Worm (Caenorhabditis elegans) whole organism, L2 larva: ENCODE results near the gene lim-6.
A peak's percentile ranks its signal among the peaks of the same experiment; 100 is the strongest.

Experiments
- C34F6.9 ChIP-seq: fragments of 150-350 bp; optimal IDR thresholded peaks from 2 replicates; lab custom pipeline; 2014; ENCODE audit warnings: missing biosample characterization, missing genetic modification characterization
- F13H6.1 ChIP-seq: sonication (generic microtip); optimal IDR thresholded peaks from 2 replicates; lab custom pipeline; 2016; ENCODE audit warnings: missing genetic modification characterization, missing compliant biosample characterization
- R02D3.7 ChIP-seq: fragments of 150-350 bp; optimal IDR thresholded peaks from 2 replicates; lab custom pipeline; 2014; ENCODE audit warnings: missing biosample characterization, missing genetic modification characterization
- ZK546.5 ChIP-seq: sonication (generic microtip); optimal IDR thresholded peaks from 2 replicates; lab custom pipeline; 2017; ENCODE audit warnings: missing biosample characterization, missing genetic modification characterization
- aly-2 ChIP-seq: fragments of 150-350 bp; optimal IDR thresholded peaks from 2 replicates; lab custom pipeline; 2014; ENCODE audit warnings: missing biosample characterization, missing genetic modification characterization
- ama-1 ChIP-seq: fragments of 150-350 bp; optimal IDR thresholded peaks from 2 replicates; lab custom pipeline; 2018; ENCODE audit warnings: inconsistent platforms
- ceh-82 ChIP-seq: fragments of 150-350 bp; optimal IDR thresholded peaks from 2 replicates; lab custom pipeline; 2014; ENCODE audit warnings: missing biosample characterization, missing genetic modification characterization
- crh-2 ChIP-seq: sonication (generic microtip); optimal IDR thresholded peaks from 2 replicates; lab custom pipeline; 2017; ENCODE audit warnings: missing biosample characterization, missing genetic modification characterization
- dmd-4 ChIP-seq: sonication (generic microtip); optimal IDR thresholded peaks from 2 replicates; lab custom pipeline; 2017; ENCODE audit warnings: missing biosample characterization, missing genetic modification characterization
- elt-1 ChIP-seq: fragments of 150-350 bp; optimal IDR thresholded peaks from 2 replicates; lab custom pipeline; 2014; ENCODE audit warnings: missing biosample characterization, missing genetic modification characterization
- fos-1 ChIP-seq: fragments of 150-350 bp; optimal IDR thresholded peaks from 2 replicates; lab custom pipeline; 2014; ENCODE audit warnings: missing biosample characterization, missing genetic modification characterization
- gmeb-1 ChIP-seq: fragments of 150-350 bp; optimal IDR thresholded peaks from 2 replicates; lab custom pipeline; 2014; ENCODE audit warnings: missing biosample characterization, missing genetic modification characterization
- lin-13 ChIP-seq: fragments of 150-350 bp; optimal IDR thresholded peaks from 2 replicates; lab custom pipeline; 2014; ENCODE audit warnings: missing biosample characterization, missing genetic modification reagents, missing genetic modification characterization
- lin-39 ChIP-seq: fragments of 150-350 bp; optimal IDR thresholded peaks from 2 replicates; lab custom pipeline; 2014; ENCODE audit warnings: missing biosample characterization, missing genetic modification reagents, missing genetic modification characterization
- lsy-2 ChIP-seq, 2 experiments: fragments of 150-350 bp in 1 of 2; sonication (generic microtip) in 1 of 2; optimal IDR thresholded peaks; 2 replicates each; lab custom pipeline; 2014 to 2017; ENCODE audit warnings: missing biosample characterization in 2 of 2, missing genetic modification characterization in 2 of 2
- mab-5 ChIP-seq: fragments of 150-350 bp; optimal IDR thresholded peaks from 2 replicates; lab custom pipeline; 2014; ENCODE audit warnings: missing biosample characterization, missing genetic modification characterization
- mdl-1 ChIP-seq, 2 experiments: fragments of 150-350 bp in 1 of 2; sonication (generic microtip) in 1 of 2; optimal IDR thresholded peaks; 2 replicates each; lab custom pipeline; 2017; ENCODE audit warnings: missing biosample characterization in 2 of 2, missing genetic modification characterization in 2 of 2
- nhr-11 ChIP-seq: fragments of 150-350 bp; optimal IDR thresholded peaks from 2 replicates; lab custom pipeline; 2014; ENCODE audit warnings: missing biosample characterization, missing genetic modification characterization
- nhr-12 ChIP-seq: fragments of 150-350 bp; optimal IDR thresholded peaks from 2 replicates; lab custom pipeline; 2014; ENCODE audit warnings: missing biosample characterization, missing genetic modification characterization
- nhr-129 ChIP-seq: fragments of 150-350 bp; optimal IDR thresholded peaks from 2 replicates; lab custom pipeline; 2014; ENCODE audit warnings: missing biosample characterization, missing genetic modification characterization
- nhr-21 ChIP-seq: fragments of 150-350 bp; optimal IDR thresholded peaks from 2 replicates; lab custom pipeline; 2014; ENCODE audit warnings: missing biosample characterization, missing genetic modification characterization
- nhr-23 ChIP-seq: fragments of 150-350 bp; optimal IDR thresholded peaks from 2 replicates; lab custom pipeline; 2014; ENCODE audit warnings: missing biosample characterization, missing genetic modification reagents, missing genetic modification characterization
- nhr-25 ChIP-seq: fragments of 150-350 bp; sonication (generic microtip); optimal IDR thresholded peaks from 3 replicates; lab custom pipeline; 2014; ENCODE audit warnings: missing biosample characterization, missing genetic modification characterization
- nhr-77 ChIP-seq: fragments of 150-350 bp; optimal IDR thresholded peaks from 2 replicates; lab custom pipeline; 2014; ENCODE audit warnings: missing biosample characterization, missing genetic modification characterization
- sem-4 ChIP-seq: fragments of 150-350 bp; optimal IDR thresholded peaks from 2 replicates; lab custom pipeline; 2014; ENCODE audit warnings: missing biosample characterization, missing genetic modification reagents, missing genetic modification characterization
- sma-9 ChIP-seq, 2 experiments: fragments of 150-350 bp in 1 of 2; sonication (generic microtip) in 1 of 2; optimal IDR thresholded peaks; 2 replicates each; lab custom pipeline; 2014 to 2016; ENCODE audit warnings: missing genetic modification characterization in 2 of 2, mild to moderate bottlenecking in 1 of 2, missing biosample characterization in 1 of 2, missing compliant biosample characterization in 1 of 2, missing genetic modification reagents in 1 of 2, moderate library complexity in 1 of 2
- unc-55 ChIP-seq: fragments of 150-350 bp; sonication (generic microtip); optimal IDR thresholded peaks from 3 replicates; lab custom pipeline; 2014; ENCODE audit warnings: missing biosample characterization, missing genetic modification reagents, missing genetic modification characterization
- zag-1 ChIP-seq: fragments of 150-350 bp; optimal IDR thresholded peaks from 2 replicates; lab custom pipeline; 2014; ENCODE audit warnings: missing biosample characterization, missing genetic modification characterization
- ztf-1 ChIP-seq: fragments of 200-800 bp; sonication (Bioruptor generic); conservative IDR thresholded peaks from 2 replicates; pipeline ENCODE4 v1.3.6; 2022; ENCODE audit warnings: missing genetic modification characterization, missing compliant biosample characterization
- ztf-11 ChIP-seq: sonication (generic microtip); optimal IDR thresholded peaks from 2 replicates; lab custom pipeline; 2017; ENCODE audit warnings: missing biosample characterization, missing genetic modification characterization
- ztf-4 ChIP-seq: fragments of 150-350 bp; optimal IDR thresholded peaks from 2 replicates; lab custom pipeline; 2014; ENCODE audit warnings: missing biosample characterization, missing genetic modification characterization

Gene lim-6

DNA sequence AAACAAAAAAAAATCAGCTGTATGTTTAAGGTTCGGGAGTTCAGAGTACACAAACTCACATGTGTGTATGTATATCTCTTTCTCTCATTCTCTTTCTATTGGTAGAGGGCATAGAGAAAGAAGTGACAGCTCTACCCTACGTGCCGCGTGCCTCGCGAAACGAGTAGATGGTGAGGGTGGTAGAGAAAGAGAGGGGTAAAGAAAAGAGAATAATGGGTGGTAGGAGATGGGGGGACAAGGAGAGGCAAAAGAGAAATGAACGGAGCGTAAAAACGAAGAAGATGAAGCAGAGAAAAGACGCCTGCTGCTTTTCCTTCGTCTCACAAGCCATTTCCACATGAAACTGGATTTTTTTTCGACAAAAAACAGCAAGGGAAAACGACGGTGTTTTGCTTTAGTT, 20.9 kb downstream of the lim-6 start (continued):
- TF ChIP-seq sem-4 (tag; lab: Kevin White, UChicago) (peak; percentile 97), lin-13 (GFP tag; lab: Kevin White, UChicago) (peak; percentile 89)

ce11 chrX:1094332-1094731, 22.1 kb downstream of the lim-6 start:
- TF ChIP-seq ama-1 (lab: Kevin White, UChicago) (no peak), zag-1 (no peak)

- TF ChIP-seq nhr-77 = no peak
- TF ChIP-seq F13H6.1 = no peak
- TF ChIP-seq mdl-1 (tag; optimal IDR thresholded peaks at IDR 0.05; lab: Kevin White, UChicago) = no peak
- peak; percentile 20 for TF ChIP-seq nhr-129 (tag; lab: Kevin White, UChicago)
- no peak for TF ChIP-seq elt-1
- no peak for TF ChIP-seq ztf-1 (GFP tag; lab: Robert Waterston, UW)
- TF ChIP-seq fos-1 (tag; lab: Kevin White, UChicago) = no peak
- peak; percentile 63 for TF ChIP-seq unc-55
- peak in 1 of 2 experiments; percentile 27 for TF ChIP-seq lsy-2 (tag; optimal IDR thresholded peaks at IDR 0.05; lab: Kevin White, UChicago)
- TF ChIP-seq crh-2 (tag; lab: Kevin White, UChicago) = no peak
- TF ChIP-seq lin-39 (tag; lab: Kevin White, UChicago) = no peak
- no peak for TF ChIP-seq nhr-11
- TF ChIP-seq R02D3.7 (tag; lab: Kevin White, UChicago) = no peak
- no peak for TF ChIP-seq nhr-25 (tag; lab: Kevin White, UChicago)
- no peak for TF ChIP-seq gmeb-1 (tag; lab: Kevin White, UChicago)
These were observed 24.6 kb downstream of the lim-6 start, which contains the start of the genes pigx-1 and rme-6 for ce11 chrX:1096808-1097207. TSS of gene pigx-1 (minus strand) at chrX:1097013. TSS of gene rme-6 (plus strand) at chrX:1097152.

ce11 chrX:1103702-1104262, 31.5 kb downstream of the lim-6 start, which contains the start of gene ife-4:
TSS of gene ife-4 (plus strand) at chrX:1104212.
- peak; percentile 70 for TF ChIP-seq C34F6.9 (tag; lab: Kevin White, UChicago)
- peak; percentile 47 for TF ChIP-seq sma-9 (GFP tag; optimal IDR thresholded peaks at IDR 0.05; lab: Kevin White, UChicago)
- no peak for TF ChIP-seq sma-9 (tag; optimal IDR thresholded peaks at IDR 0.05; lab: Kevin White, UChicago)
- peak in 1 of 2 experiments; percentile 51 for TF ChIP-seq lsy-2 (tag; optimal IDR thresholded peaks at IDR 0.05; lab: Kevin White, UChicago)
- TF ChIP-seq nhr-21 = no peak
- peak; percentile 63 for TF ChIP-seq unc-55
- TF ChIP-seq R02D3.7 (tag; lab: Kevin White, UChicago) = no peak
- TF ChIP-seq zag-1 = peak; percentile 22
- TF ChIP-seq nhr-129 (tag; lab: Kevin White, UChicago) = peak; percentile 29
- TF ChIP-seq F13H6.1 = peak; percentile 41
- peak; percentile 6 for TF ChIP-seq fos-1 (tag; lab: Kevin White, UChicago)
- TF ChIP-seq crh-2 (tag; lab: Kevin White, UChicago) = peak; percentile 7
- no peak for TF ChIP-seq nhr-12
- no peak for TF ChIP-seq nhr-11
- no peak for TF ChIP-seq aly-2 (tag; lab: Kevin White, UChicago)
- TF ChIP-seq mab-5 (tag; lab: Kevin White, UChicago) = peak; percentile 50

DNA sequence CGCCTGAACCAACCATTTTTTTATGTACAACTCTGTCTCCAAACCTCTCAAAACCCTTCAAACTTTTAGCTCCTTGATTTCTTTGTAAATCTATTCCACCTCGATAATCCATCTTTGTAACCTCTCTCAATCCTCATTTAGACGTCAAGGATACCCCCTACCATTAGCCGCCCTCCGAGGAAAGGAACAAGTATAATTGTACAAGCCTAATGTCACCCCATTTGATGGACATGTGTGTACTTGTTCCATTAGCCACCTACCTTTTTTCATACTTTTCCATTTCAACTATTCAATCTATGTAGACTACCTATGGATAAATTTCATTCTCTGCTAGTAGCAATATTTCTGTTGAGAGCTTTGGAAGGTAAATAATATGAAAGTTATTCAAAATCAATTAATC, 35.5 kb downstream of the lim-6 start, which contains the start of gene C05D9.4:
Gene C05D9.4, plus strand, starts transcription at position 301 of the 400 bp plus-strand sequence.
- TF ChIP-seq unc-55 (no peak), ama-1 (lab: Kevin White, UChicago) (no peak), sem-4 (tag; lab: Kevin White, UChicago) (no peak), nhr-21 (no peak), dmd-4 (tag; lab: Kevin White, UChicago) (no peak), ztf-1 (GFP tag; lab: Robert Waterston, UW) (no peak), nhr-23 (no peak)
- TF ChIP-seq, all 48 proteins: peak for 0

DNA sequence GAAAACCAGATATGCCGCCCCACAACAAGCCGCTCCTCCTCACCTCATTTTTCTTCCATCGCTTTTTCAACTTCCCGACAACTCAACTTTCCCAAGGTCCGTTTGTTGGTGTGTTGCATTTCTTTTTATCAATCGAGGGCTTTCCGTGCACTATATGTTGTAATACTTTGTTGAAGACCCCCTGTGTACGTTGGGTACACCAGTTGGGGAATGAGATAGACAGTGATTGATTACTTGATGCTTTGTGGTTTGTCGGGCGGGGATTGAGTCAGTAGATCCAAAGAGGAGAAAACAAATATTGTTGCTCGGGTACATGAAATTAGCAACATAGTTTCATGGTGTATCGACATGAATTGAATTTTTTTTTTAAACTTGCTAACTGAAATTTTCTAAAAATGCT, 36.6 kb downstream of the lim-6 start:
- TF ChIP-seq ceh-82 (tag; lab: Kevin White, UChicago) = no peak
- peak; percentile 0 for TF ChIP-seq sma-9 (GFP tag; optimal IDR thresholded peaks at IDR 0.05; lab: Kevin White, UChicago)
- TF ChIP-seq sma-9 (tag; optimal IDR thresholded peaks at IDR 0.05; lab: Kevin White, UChicago) = no peak
- TF ChIP-seq nhr-25 (tag; lab: Kevin White, UChicago) = no peak
- TF ChIP-seq ZK546.5 (tag; lab: Kevin White, UChicago) = no peak
- TF ChIP-seq nhr-129 (tag; lab: Kevin White, UChicago) = peak; percentile 57
- TF ChIP-seq ztf-11 (tag; lab: Kevin White, UChicago) = no peak
- TF ChIP-seq ztf-4 (tag; lab: Kevin White, UChicago) = no peak
- peak in 1 of 2 experiments; percentile 6 for TF ChIP-seq lsy-2 (tag; optimal IDR thresholded peaks at IDR 0.05; lab: Kevin White, UChicago)
- TF ChIP-seq unc-55 = peak; percentile 16
- peak; percentile 50 for TF ChIP-seq lin-39 (tag; lab: Kevin White, UChicago)
- TF ChIP-seq mab-5 (tag; lab: Kevin White, UChicago) = peak; percentile 52
- TF ChIP-seq, all 48 proteins: peak for 6
